Fruit fly (Drosophila melanogaster) whole organism, embryonic: ENCODE data around the gene Doc1.
A peak's percentile ranks its signal among the peaks of the same experiment; 100 is the strongest.

Experiments used
- BtbVII ChIP-seq: fragments of 200-800 bp; sonication (Bioruptor generic); optimal IDR thresholded peaks from 3 replicates; lab custom pipeline; 2017; ENCODE audit warnings: missing biosample characterization, mild to moderate bottlenecking, missing genetic modification characterization
- CG10209 ChIP-seq: fragments of 200-800 bp; sonication (Bioruptor generic); optimal IDR thresholded peaks from 3 replicates; lab custom pipeline; 2017; ENCODE audit warnings: missing biosample characterization, mild to moderate bottlenecking, missing genetic modification characterization, missing genetic modification reagents
- CG10267 ChIP-seq: fragments of 200-800 bp; sonication (Bioruptor generic); optimal IDR thresholded peaks from 2 replicates; lab custom pipeline; 2018; ENCODE audit warnings: missing biosample characterization, mild to moderate bottlenecking, missing genetic modification characterization, moderate library complexity
- CG15269 ChIP-seq: fragments of 200-800 bp; sonication (Bioruptor generic); optimal IDR thresholded peaks from 2 replicates; lab custom pipeline; 2018; ENCODE audit warnings: missing biosample characterization, mild to moderate bottlenecking, missing genetic modification characterization, moderate library complexity
- CG16813 ChIP-seq: fragments of 200-800 bp; sonication (Bioruptor generic); IDR thresholded peaks from 3 replicates; pipeline ENCODE4 v1.3.6; 2022; ENCODE audit warnings: missing biosample characterization, missing genetic modification characterization; ENCODE audit not compliant: partially characterized antibody
- CG17612 ChIP-seq: fragments of 200-800 bp; sonication (Bioruptor generic); IDR thresholded peaks from 2 replicates; pipeline ENCODE4 v1.3.6; 2022; ENCODE audit warnings: missing biosample characterization, missing genetic modification characterization
- CG17829 ChIP-seq: fragments of 200-800 bp; optimal IDR thresholded peaks from 2 replicates; lab custom pipeline; 2019; ENCODE audit warnings: missing biosample characterization, mild to moderate bottlenecking, missing genetic modification characterization, moderate library complexity
- CG18262 ChIP-seq: fragments of 200-800 bp; optimal IDR thresholded peaks from 3 replicates; lab custom pipeline; 2019; ENCODE audit warnings: missing biosample characterization, mild to moderate bottlenecking, missing genetic modification characterization, moderate library complexity
- CG2202 ChIP-seq: fragments of 200-800 bp; sonication (Bioruptor generic); optimal IDR thresholded peaks from 2 replicates; lab custom pipeline; 2018; ENCODE audit warnings: missing biosample characterization, mild to moderate bottlenecking, missing genetic modification characterization
- CG30403 ChIP-seq: fragments of 200-800 bp; sonication (Bioruptor generic); optimal IDR thresholded peaks from 3 replicates; lab custom pipeline; 2016; ENCODE audit warnings: missing biosample characterization, missing genetic modification characterization
- CG31365 ChIP-seq: fragments of 200-800 bp; sonication (Bioruptor generic); optimal IDR thresholded peaks from 2 replicates; lab custom pipeline; 2018; ENCODE audit warnings: missing biosample characterization, mild to moderate bottlenecking, missing genetic modification characterization
- CG5953 ChIP-seq: fragments of 200-800 bp; sonication (Bioruptor generic); IDR thresholded peaks from 2 replicates; pipeline ENCODE4 v1.3.6; 2022; ENCODE audit warnings: missing biosample characterization, missing genetic modification characterization
- CG6175 ChIP-seq: fragments of 200-800 bp; sonication (Bioruptor generic); IDR thresholded peaks from 3 replicates; pipeline ENCODE4 v1.3.6; 2022; ENCODE audit warnings: missing biosample characterization, missing genetic modification characterization
- CG6272 ChIP-seq: fragments of 200-800 bp; sonication (Bioruptor generic); IDR thresholded peaks from 2 replicates; pipeline ENCODE4 v1.3.6; 2022; ENCODE audit warnings: missing biosample characterization, missing genetic modification characterization
- CG7745 ChIP-seq: fragments of 200-800 bp; sonication (Bioruptor generic); optimal IDR thresholded peaks from 2 replicates; lab custom pipeline; 2018; ENCODE audit warnings: missing biosample characterization, mild to moderate bottlenecking, missing genetic modification characterization, moderate library complexity
- CG7987 ChIP-seq: fragments of 200-800 bp; sonication (Bioruptor generic); optimal IDR thresholded peaks from 2 replicates; lab custom pipeline; 2018; ENCODE audit warnings: missing biosample characterization, mild to moderate bottlenecking, missing genetic modification characterization, moderate library complexity
- Dek ChIP-seq: fragments of 200-800 bp; sonication (Bioruptor generic); optimal IDR thresholded peaks from 3 replicates; lab custom pipeline; 2019; ENCODE audit warnings: missing biosample characterization, mild to moderate bottlenecking, missing genetic modification characterization, moderate library complexity
- Hey ChIP-seq: fragments of 200-800 bp; sonication (Bioruptor generic); optimal IDR thresholded peaks from 3 replicates; lab custom pipeline; 2018; ENCODE audit warnings: missing biosample characterization, mild to moderate bottlenecking, missing genetic modification characterization
- Lpt ChIP-seq: fragments of >200 bp; optimal IDR thresholded peaks from 2 replicates; lab custom pipeline; 2018; ENCODE audit warnings: missing biosample characterization, missing genetic modification characterization
- Meics ChIP-seq: fragments of 200-800 bp; sonication (Bioruptor generic); optimal IDR thresholded peaks from 2 replicates; lab custom pipeline; 2017; ENCODE audit warnings: missing biosample characterization, mild to moderate bottlenecking, missing genetic modification characterization
- Neu2 ChIP-seq: fragments of 200-800 bp; sonication (Bioruptor generic); optimal IDR thresholded peaks from 3 replicates; lab custom pipeline; 2016; ENCODE audit warnings: missing biosample characterization, missing genetic modification characterization, borderline replicate concordance
- Nf-YB ChIP-seq: fragments of 200-800 bp; sonication (Bioruptor generic); optimal IDR thresholded peaks from 3 replicates; lab custom pipeline; 2019; ENCODE audit warnings: missing biosample characterization, mild to moderate bottlenecking, missing genetic modification characterization, moderate library complexity
- Oli ChIP-seq: fragments of 200-800 bp; sonication (Bioruptor generic); optimal IDR thresholded peaks from 2 replicates; lab custom pipeline; 2018; ENCODE audit warnings: missing biosample characterization, mild to moderate bottlenecking, missing genetic modification characterization, moderate library complexity
- Rfx ChIP-seq: fragments of 200-800 bp; sonication (Bioruptor generic); IDR thresholded peaks from 2 replicates; pipeline ENCODE4 v1.3.6; 2022; ENCODE audit warnings: missing biosample characterization, missing genetic modification characterization
- Stat92E ChIP-seq, 3 experiments: fragments of >200 bp in 2 of 3; fragments of 200-800 bp in 1 of 3; sonication (Bioruptor generic) in 1 of 3; optimal IDR thresholded peaks; 2 replicates each; lab custom pipeline; 2017 to 2019; ENCODE audit warnings: missing biosample characterization in 3 of 3, missing genetic modification characterization in 3 of 3, mild to moderate bottlenecking in 1 of 3, moderate library complexity in 1 of 3
- Xrp1 ChIP-seq: fragments of 200-800 bp; sonication (Bioruptor generic); IDR thresholded peaks from 2 replicates; pipeline ENCODE4 v1.3.6; 2022; ENCODE audit warnings: missing biosample characterization, missing genetic modification characterization
- YL-1 ChIP-seq: fragments of 200-800 bp; sonication (Bioruptor generic); optimal IDR thresholded peaks from 3 replicates; lab custom pipeline; 2017; ENCODE audit warnings: missing biosample characterization, mild to moderate bottlenecking, missing genetic modification characterization
- amos ChIP-seq: fragments of 200-800 bp; sonication (Bioruptor generic); IDR thresholded peaks from 2 replicates; pipeline ENCODE4 v1.3.6; 2022; ENCODE audit warnings: missing biosample characterization, missing genetic modification characterization; ENCODE audit not compliant: partially characterized antibody
- ase ChIP-seq: fragments of 200-800 bp; sonication (Bioruptor generic); IDR thresholded peaks from 3 replicates; pipeline ENCODE4 v1.3.6; 2022; ENCODE audit warnings: missing biosample characterization, missing genetic modification characterization
- bab2 ChIP-seq: fragments of 200-800 bp; sonication (Bioruptor generic); optimal IDR thresholded peaks from 2 replicates; lab custom pipeline; 2016; ENCODE audit warnings: missing biosample characterization, missing genetic modification characterization
- bbx ChIP-seq: fragments of 200-800 bp; sonication (Bioruptor generic); IDR thresholded peaks from 2 replicates; pipeline ENCODE4 v1.3.6; 2022; ENCODE audit warnings: missing biosample characterization, missing genetic modification characterization; ENCODE audit not compliant: partially characterized antibody
- bigmax ChIP-seq: fragments of 200-800 bp; sonication (Bioruptor generic); optimal IDR thresholded peaks from 2 replicates; lab custom pipeline; 2018; ENCODE audit warnings: missing biosample characterization, mild to moderate bottlenecking, missing genetic modification characterization
- bsh ChIP-seq, 2 experiments: fragments of 200-800 bp; sonication (Bioruptor generic); optimal IDR thresholded peaks; 2 replicates each; lab custom pipeline; 2017 to 2018; ENCODE audit warnings: mild to moderate bottlenecking in 2 of 2, missing biosample characterization in 2 of 2, missing genetic modification characterization in 2 of 2, moderate library complexity in 1 of 2
- cas ChIP-seq: fragments of 200-800 bp; sonication (Bioruptor generic); IDR thresholded peaks from 2 replicates; pipeline ENCODE4 v1.3.6; 2022; ENCODE audit warnings: missing biosample characterization, missing genetic modification characterization
- eve ChIP-seq, 2 experiments: fragments of >200 bp; optimal IDR thresholded peaks; 2 replicates each; lab custom pipeline; 2017; ENCODE audit warnings: missing biosample characterization in 2 of 2, missing genetic modification characterization in 2 of 2
- fd3F ChIP-seq: fragments of 200-800 bp; sonication (Bioruptor generic); optimal IDR thresholded peaks from 2 replicates; lab custom pipeline; 2018; ENCODE audit warnings: missing biosample characterization, mild to moderate bottlenecking, missing genetic modification characterization, moderate library complexity
- inv ChIP-seq: fragments of 200-800 bp; sonication (Bioruptor generic); IDR thresholded peaks from 2 replicates; pipeline ENCODE4 v1.3.6; 2022; ENCODE audit warnings: missing biosample characterization, missing genetic modification characterization; ENCODE audit not compliant: partially characterized antibody
- lilli ChIP-seq: fragments of 200-800 bp; sonication (Bioruptor generic); optimal IDR thresholded peaks from 3 replicates; lab custom pipeline; 2016; ENCODE audit warnings: missing biosample characterization, missing genetic modification characterization
- mam ChIP-seq: fragments of 200-800 bp; sonication (Bioruptor generic); optimal IDR thresholded peaks from 3 replicates; lab custom pipeline; 2016; ENCODE audit warnings: missing biosample characterization, missing genetic modification characterization
- nau ChIP-seq: fragments of 200-800 bp; sonication (Bioruptor generic); optimal IDR thresholded peaks from 3 replicates; lab custom pipeline; 2017; ENCODE audit warnings: missing biosample characterization, mild to moderate bottlenecking, missing genetic modification characterization, missing genetic modification reagents
- nom ChIP-seq: fragments of 200-800 bp; sonication (Bioruptor generic); optimal IDR thresholded peaks from 2 replicates; lab custom pipeline; 2017; ENCODE audit warnings: missing biosample characterization, missing genetic modification characterization, mild to moderate bottlenecking, moderate library complexity, missing genetic modification reagents
- pros ChIP-seq: fragments of 200-800 bp; sonication (Bioruptor generic); optimal IDR thresholded peaks from 3 replicates; lab custom pipeline; 2019; ENCODE audit warnings: missing biosample characterization, mild to moderate bottlenecking, missing genetic modification characterization, moderate library complexity
- psq ChIP-seq: fragments of 200-800 bp; sonication (Bioruptor generic); optimal IDR thresholded peaks from 2 replicates; lab custom pipeline; 2017; ENCODE audit warnings: missing biosample characterization, missing genetic modification characterization
- pum ChIP-seq: fragments of 200-800 bp; sonication (Bioruptor generic); optimal IDR thresholded peaks from 2 replicates; lab custom pipeline; 2016; ENCODE audit warnings: missing biosample characterization, missing genetic modification characterization
- row ChIP-seq: fragments of 200-800 bp; sonication (Bioruptor generic); IDR thresholded peaks from 3 replicates; pipeline ENCODE4 v1.3.6; 2022; ENCODE audit warnings: missing biosample characterization, missing genetic modification characterization
- so ChIP-seq: fragments of 200-800 bp; sonication (Bioruptor generic); IDR thresholded peaks from 3 replicates; pipeline ENCODE4 v1.3.6; 2022; ENCODE audit warnings: missing biosample characterization, missing genetic modification characterization
- sqz ChIP-seq: fragments of 200-800 bp; sonication (Bioruptor generic); optimal IDR thresholded peaks from 3 replicates; lab custom pipeline; 2018; ENCODE audit warnings: missing biosample characterization, mild to moderate bottlenecking, missing genetic modification characterization
- trem ChIP-seq: fragments of 200-800 bp; optimal IDR thresholded peaks from 3 replicates; lab custom pipeline; 2019; ENCODE audit warnings: missing biosample characterization, mild to moderate bottlenecking, missing genetic modification characterization, moderate library complexity

The Doc1 gene

dm6 chr3L:9072731-9073385 lies 31.7 kb downstream of the Doc1 start, which contains the start of the genes CG4911 and CG4942 (continued):
- TF ChIP-seq bsh (GFP tag; optimal IDR thresholded peaks at IDR 0.05; lab: Kevin White, UChicago) (peak in 1 of 2 experiments; percentile 57), pum (GFP tag; lab: Kevin White, UChicago) (peak; percentile 47), lilli (peak; percentile 83), sqz (GFP tag; lab: Kevin White, UChicago) (peak; percentile 13), inv (GFP tag; lab: Robert Waterston, UW) (no peak), Dek (tag; lab: Kevin White, UChicago) (peak; percentile 58), CG10267 (peak; percentile 41), CG5953 (GFP tag; lab: Robert Waterston, UW) (no peak), CG16813 (GFP tag; lab: Robert Waterston, UW) (no peak; the same call in 2 of the 3 replicates), Nf-YB (peak; percentile 35), cas (peak; percentile 21; the same call in 1 of the 2 replicates), trem (tag; lab: Kevin White, UChicago) (peak; percentile 55), Stat92E (GFP tag; optimal IDR thresholded peaks at IDR 0.05; lab: Kevin White, UChicago) (no peak), Rfx (GFP tag; lab: Robert Waterston, UW) (peak; percentile 82), fd3F (GFP tag; lab: Kevin White, UChicago) (peak; percentile 58), CG17829 (peak; percentile 74), CG30403 (peak; percentile 81), amos (GFP tag; lab: Robert Waterston, UW) (no peak), CG6175 (GFP tag; lab: Robert Waterston, UW) (peak; percentile 26; the same call in 1 of the 3 replicates), pros (GFP tag; lab: Kevin White, UChicago) (no peak), CG18262 (tag; lab: Kevin White, UChicago) (peak; percentile 75), Xrp1 (peak; percentile 80), mam (GFP tag; lab: Kevin White, UChicago) (peak; percentile 81), bigmax (GFP tag; lab: Kevin White, UChicago) (no peak), ase (GFP tag; lab: Robert Waterston, UW) (peak; percentile 65; the same call in 2 of the 3 replicates), psq (no peak), CG6272 (GFP tag; lab: Robert Waterston, UW) (peak; percentile 55; the same call in 1 of the 2 replicates), YL-1 (no peak), nom (GFP tag; lab: Kevin White, UChicago) (no peak), nau (peak; percentile 32), CG7745 (tag; lab: Kevin White, UChicago) (no peak), Hey (no peak), CG31365 (tag; lab: Kevin White, UChicago) (no peak), CG7987 (no peak), bab2 (GFP tag; lab: Kevin White, UChicago) (no peak), bbx (GFP tag; lab: Robert Waterston, UW) (no peak), BtbVII (no peak), Neu2 (GFP tag; lab: Kevin White, UChicago) (no peak), Oli (tag; lab: Kevin White, UChicago) (peak; percentile 72), Meics (peak; percentile 65), CG10209 (GFP tag; lab: Kevin White, UChicago) (peak; percentile 64), row (GFP tag; lab: Robert Waterston, UW) (peak; percentile 94), so (GFP tag; lab: Robert Waterston, UW) (0 out of 3 replicates have a peak, but pooled peaks have one; percentile 28), CG17612 (GFP tag; lab: Robert Waterston, UW) (no peak), CG15269 (tag; lab: Kevin White, UChicago) (peak; percentile 77), eve (GFP tag; optimal IDR thresholded peaks at IDR 0.05; lab: Kevin White, UChicago) (peak in 1 of 2 experiments; percentile 47), Lpt (GFP tag; lab: Kevin White, UChicago) (no peak), CG2202 (tag; lab: Kevin White, UChicago) (peak; percentile 18)
